Fruit fly (Drosophila melanogaster) whole organism: ENCODE results near the gene CG13390.

Experiments
- CG8478 ChIP-seq: fragments of >200 bp; optimal IDR thresholded peaks from 2 replicates; lab custom pipeline; 2018; ENCODE audit warnings: inconsistent platforms
- Dll ChIP-seq: fragments of >200 bp; optimal IDR thresholded peaks from 2 replicates; lab custom pipeline; 2017
- EcR ChIP-seq, 2 experiments: fragments of >200 bp; optimal IDR thresholded peaks; 2 replicates each; lab custom pipeline; 2017; ENCODE audit warnings: missing biosample characterization in 2 of 2, missing genetic modification characterization in 2 of 2, missing genetic modification reagents in 2 of 2
- pan ChIP-seq: fragments of >200 bp; optimal IDR thresholded peaks from 2 replicates; lab custom pipeline; 2017
- psq ChIP-seq: fragments of >200 bp; optimal IDR thresholded peaks from 2 replicates; lab custom pipeline; 2017
- usp ChIP-seq: fragments of >200 bp; optimal IDR thresholded peaks from 2 replicates; lab custom pipeline; 2017; ENCODE audit warnings: missing biosample characterization, missing genetic modification characterization, mixed read lengths

dm6 chr2L:8351864-8352263 lies 24.7 kb downstream of the CG13390 start, which contains the start of gene Mur29B:
- TF ChIP-seq Dll (no peak), psq (lab: Kevin White, UChicago) (no peak), CG8478 (lab: Kevin White, UChicago) (no peak), usp (no peak), EcR (GFP tag; optimal IDR thresholded peaks at IDR 0.05; lab: Kevin White, UChicago) (no peak), pan (lab: Kevin White, UChicago) (no peak)
